Worm (Caenorhabditis elegans): Measurements from ENCODE around the gene F55G11.8.

DNA sequence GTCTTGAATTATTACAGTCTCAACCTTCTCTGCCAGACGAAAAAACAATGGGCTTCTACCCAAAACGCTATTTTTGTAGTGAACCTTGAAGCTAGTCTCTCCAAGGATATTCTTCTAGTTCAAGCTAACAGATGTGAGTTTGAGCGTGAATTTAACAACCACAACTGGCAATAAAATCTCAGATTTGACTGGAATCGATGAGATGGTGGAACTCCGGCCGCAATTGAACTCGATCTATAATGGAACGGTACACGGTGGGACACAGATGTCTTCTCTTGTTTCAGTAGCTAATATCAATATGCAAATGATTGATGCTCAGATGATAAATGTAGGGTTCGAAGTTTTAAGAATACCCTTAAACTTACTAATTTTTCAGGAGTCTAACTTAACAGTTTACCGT is 15.0 kb downstream of the F55G11.8 start:
- TF ChIP-seq pha-4 (GFP tag; IDR thresholded peaks at IDR 0.05) (no peak), pha-4 (tag; optimal IDR thresholded peaks at IDR 0.05) (no peak), ZK337.2 (GFP tag; IDR thresholded peaks at IDR 0.05) (no peak), ZK546.5 (tag; optimal IDR thresholded peaks at IDR 0.05) (no peak), ceh-82 (tag; optimal IDR thresholded peaks at IDR 0.05) (no peak), nhr-25 (tag; optimal IDR thresholded peaks at IDR 0.05; ENCODE audit: borderline replicate concordance, insufficient read depth) (no peak), unc-62 (GFP tag; optimal IDR thresholded peaks at IDR 0.05 in 1 of 2) (peak in 1 of 2 experiments; percentile 95), unc-62 (tag; optimal IDR thresholded peaks at IDR 0.05) (no peak), ceh-62 (tag; optimal IDR thresholded peaks at IDR 0.05) (no peak), aly-2 (tag; optimal IDR thresholded peaks at IDR 0.05) (no peak), attf-4 (tag; optimal IDR thresholded peaks at IDR 0.05) (no peak), egl-43 (GFP tag; IDR thresholded peaks at IDR 0.05) (no peak), ztf-11 (tag; optimal IDR thresholded peaks at IDR 0.05) (no peak), dpl-1 (GFP tag; optimal IDR thresholded peaks at IDR 0.05) (no peak), F49E8.2 (tag; optimal IDR thresholded peaks at IDR 0.05; ENCODE audit: borderline replicate concordance) (no peak)

Measured in whole organism, L4 larva.